Worm (Caenorhabditis elegans): ENCODE measurements around the gene srw-36.

DNA sequence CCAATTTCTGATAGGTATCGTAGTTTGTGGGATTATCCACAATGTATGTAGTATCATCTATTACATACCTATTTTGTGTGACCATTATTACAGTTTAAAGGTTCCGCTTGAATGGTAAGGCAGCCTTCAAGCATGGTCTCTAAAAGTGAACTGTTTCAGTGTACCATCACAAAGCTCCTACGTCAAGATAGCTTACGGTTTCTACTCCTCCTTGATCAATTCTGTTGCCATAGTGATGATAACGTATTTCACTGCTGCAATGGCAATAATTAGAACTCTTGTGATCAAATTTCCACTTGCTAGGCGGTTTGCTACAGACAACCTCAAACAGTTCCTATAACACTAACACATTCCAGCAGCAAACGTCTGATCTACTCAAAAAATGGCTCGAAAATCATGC, 373 bp downstream of the srw-36 start:
- TF ChIP-seq nhr-76 (tag; optimal IDR thresholded peaks at IDR 0.05): no peak
- no peak for TF ChIP-seq mab-5 (tag; optimal IDR thresholded peaks at IDR 0.05)
- no peak for TF ChIP-seq unc-39 (tag; optimal IDR thresholded peaks at IDR 0.05)
- no peak for TF ChIP-seq nhr-237 (tag; optimal IDR thresholded peaks at IDR 0.05)
- no peak for TF ChIP-seq nhr-28 (tag; optimal IDR thresholded peaks at IDR 0.05)
- TF ChIP-seq sptf-1 (tag; optimal IDR thresholded peaks at IDR 0.05): no peak
- TF ChIP-seq ces-1 (GFP tag; optimal IDR thresholded peaks at IDR 0.05): no peak
- no peak for TF ChIP-seq flh-1 (GFP tag; optimal IDR thresholded peaks at IDR 0.05)
- TF ChIP-seq unc-62 (GFP tag; optimal IDR thresholded peaks at IDR 0.05): no peak
- no peak for TF ChIP-seq nhr-12 (tag; optimal IDR thresholded peaks at IDR 0.05)
- no peak for TF ChIP-seq elt-1 (tag; optimal IDR thresholded peaks at IDR 0.05; ENCODE audit: borderline replicate concordance, insufficient read depth)
- TF ChIP-seq elt-3 (tag; optimal IDR thresholded peaks at IDR 0.05): no peak

Measured in whole organism, mixed stage, embryonic.